Fruit fly (Drosophila melanogaster) whole organism, pupa: Measurements from ENCODE around the gene Nle.

Source experiments
- CG10348 ChIP-seq: fragments of 200-800 bp; sonication (Bioruptor generic); IDR thresholded peaks from 2 replicates; pipeline ENCODE4 v1.3.6; 2022; ENCODE audit warnings: missing biosample characterization, missing genetic modification characterization
- CG13204 ChIP-seq: fragments of 200-800 bp; sonication (Bioruptor generic); optimal IDR thresholded peaks from 2 replicates; lab custom pipeline; 2018; ENCODE audit warnings: missing biosample characterization, mild to moderate bottlenecking, missing genetic modification characterization, moderate library complexity
- CG14655 ChIP-seq: fragments of 200-800 bp; sonication (Bioruptor generic); optimal IDR thresholded peaks from 3 replicates; lab custom pipeline; 2017; ENCODE audit warnings: mild to moderate bottlenecking, missing biosample characterization, missing genetic modification reagents, missing genetic modification characterization
- CG32121 ChIP-seq: fragments of 200-800 bp; sonication (Bioruptor generic); IDR thresholded peaks from 2 replicates; pipeline ENCODE4 v1.3.6; 2022; ENCODE audit warnings: missing biosample characterization, missing genetic modification characterization
- CG34367 ChIP-seq: fragments of 200-800 bp; sonication (Bioruptor generic); optimal IDR thresholded peaks from 2 replicates; lab custom pipeline; 2018; ENCODE audit warnings: missing biosample characterization, mild to moderate bottlenecking, missing genetic modification characterization
- EcR ChIP-seq: fragments of 200-800 bp; sonication (Bioruptor generic); optimal IDR thresholded peaks from 3 replicates; lab custom pipeline; 2019; ENCODE audit warnings: missing biosample characterization, missing genetic modification characterization, mild to moderate bottlenecking, moderate library complexity, missing genetic modification reagents
- Ets98B ChIP-seq: fragments of 200-800 bp; sonication (Bioruptor generic); IDR thresholded peaks from 2 replicates; pipeline ENCODE4 v1.3.6; 2022; ENCODE audit warnings: missing biosample characterization, missing genetic modification characterization
- Pif1A ChIP-seq: fragments of 200-800 bp; sonication (Bioruptor generic); optimal IDR thresholded peaks from 3 replicates; lab custom pipeline; 2016; ENCODE audit warnings: missing biosample characterization, missing genetic modification characterization
- Pif1B ChIP-seq: fragments of 200-800 bp; sonication (Bioruptor generic); optimal IDR thresholded peaks from 3 replicates; lab custom pipeline; 2016; ENCODE audit warnings: missing biosample characterization, missing genetic modification characterization
- Snoo ChIP-seq: fragments of 200-800 bp; sonication (Bioruptor generic); optimal IDR thresholded peaks from 3 replicates; lab custom pipeline; 2017; ENCODE audit warnings: missing biosample characterization, mild to moderate bottlenecking, missing genetic modification characterization, inconsistent platforms
- fd96Ca ChIP-seq: fragments of 200-800 bp; sonication (Bioruptor generic); IDR thresholded peaks from 3 replicates; pipeline ENCODE4 v1.3.6; 2022; ENCODE audit warnings: missing biosample characterization, missing genetic modification characterization

DNA sequence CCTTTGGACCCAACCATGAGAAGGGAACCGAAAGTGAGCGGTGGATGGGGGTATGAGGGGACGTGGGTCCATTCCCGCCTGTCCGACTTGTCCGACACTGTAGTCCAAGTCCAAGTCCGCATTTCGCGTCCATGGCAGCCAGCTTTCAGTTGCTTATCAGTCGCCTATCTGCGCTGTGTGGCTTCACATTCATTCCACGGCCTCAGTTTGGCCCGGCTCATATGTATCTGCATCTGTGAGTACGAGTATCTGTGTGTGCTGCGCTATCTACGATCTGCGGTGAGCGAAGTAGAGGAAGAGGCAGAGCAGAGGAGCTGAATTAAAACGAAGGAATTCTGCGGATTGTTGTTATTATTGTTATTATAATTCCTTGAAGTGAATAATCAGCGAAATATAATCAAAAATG, 43.4 kb downstream of the Nle start:
- TF ChIP-seq Ets98B: no peak
- TF ChIP-seq CG14655 (GFP tag; lab: Kevin White, UChicago): peak; percentile 37
- TF ChIP-seq Pif1A (GFP tag; lab: Kevin White, UChicago): peak; percentile 38
- TF ChIP-seq fd96Ca (GFP tag; lab: Robert Waterston, UW): peak; percentile 55; the same call in 2 of the 3 replicates
- no peak for TF ChIP-seq CG34367 (tag; lab: Kevin White, UChicago)
- peak; percentile 88 for TF ChIP-seq CG13204
- TF ChIP-seq CG32121 (GFP tag; lab: Robert Waterston, UW): no peak
- no peak for TF ChIP-seq CG10348 (GFP tag; lab: Robert Waterston, UW)
- TF ChIP-seq EcR (GFP tag; lab: Kevin White, UChicago): peak; percentile 82
- TF ChIP-seq Snoo: peak; percentile 12
- peak; percentile 12 for TF ChIP-seq Pif1B (GFP tag; lab: Kevin White, UChicago)
